Worm (Caenorhabditis elegans) whole organism, early embryonic: Measurements from ENCODE around the gene D1005.2.

Experiments used
- hmbx-1 ChIP-seq: sonication (generic microtip); optimal IDR thresholded peaks from 2 replicates; lab custom pipeline; 2016; ENCODE audit warnings: mild to moderate bottlenecking, missing genetic modification characterization, missing compliant biosample characterization
- scrt-1 ChIP-seq: fragments of 200-800 bp; sonication (Bioruptor generic); IDR thresholded peaks from 2 replicates; pipeline ENCODE4 v1.3.6; 2022; ENCODE audit warnings: missing genetic modification characterization, missing compliant biosample characterization

DNA sequence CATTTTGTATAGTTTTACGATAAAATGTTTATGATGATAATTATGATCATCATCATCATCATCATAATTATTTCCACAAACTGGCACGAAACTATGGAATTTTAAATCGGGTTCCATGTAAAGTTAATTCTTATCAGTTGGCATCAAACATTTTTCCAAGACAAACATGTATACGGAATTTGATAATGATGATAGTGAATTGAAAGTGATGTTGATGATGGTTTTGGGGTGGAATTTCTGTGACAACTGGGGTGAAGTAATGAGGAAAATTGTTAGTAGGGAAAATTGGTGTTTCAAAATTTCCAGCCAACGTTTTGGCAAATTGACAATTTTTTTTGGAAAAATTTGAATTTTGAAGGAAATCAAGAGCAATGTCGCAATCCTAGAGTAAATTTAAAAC lies 934 bp downstream of the D1005.2 start:
- no peak for TF ChIP-seq hmbx-1 (tag; lab: Kevin White, UChicago)
- no peak for TF ChIP-seq scrt-1 (GFP tag; lab: Robert Waterston, UW)
